Fruit fly (Drosophila melanogaster) whole organism, embryonic: ENCODE data around the gene Traf-like.

Source experiments
- Asciz ChIP-seq: fragments of 200-800 bp; sonication (Bioruptor generic); optimal IDR thresholded peaks from 2 replicates; lab custom pipeline; 2017; ENCODE audit warnings: missing biosample characterization, mild to moderate bottlenecking, missing genetic modification characterization, missing genetic modification reagents
- Bdp1 ChIP-seq: fragments of 200-800 bp; sonication (Bioruptor generic); optimal IDR thresholded peaks from 3 replicates; lab custom pipeline; 2016; ENCODE audit warnings: missing biosample characterization, missing genetic modification characterization
- Bteb2 ChIP-seq: fragments of 200-800 bp; sonication (Bioruptor generic); optimal IDR thresholded peaks from 2 replicates; lab custom pipeline; 2016; ENCODE audit warnings: missing biosample characterization, missing genetic modification characterization
- C15 ChIP-seq: fragments of 200-800 bp; sonication (Bioruptor generic); IDR thresholded peaks from 3 replicates; pipeline ENCODE4 v1.3.6; 2022; ENCODE audit warnings: missing biosample characterization, missing genetic modification characterization
- CG10959 ChIP-seq: fragments of 200-800 bp; sonication (Bioruptor generic); IDR thresholded peaks from 2 replicates; pipeline ENCODE4 v1.3.6; 2022; ENCODE audit warnings: missing biosample characterization, missing genetic modification characterization
- CG11398 ChIP-seq: fragments of 200-800 bp; sonication (Bioruptor generic); optimal IDR thresholded peaks from 2 replicates; lab custom pipeline; 2016; ENCODE audit warnings: missing biosample characterization, missing genetic modification characterization
- CG15696 ChIP-seq: fragments of 200-800 bp; sonication (Bioruptor generic); optimal IDR thresholded peaks from 2 replicates; lab custom pipeline; 2019; ENCODE audit warnings: missing biosample characterization, mild to moderate bottlenecking, missing genetic modification characterization, moderate library complexity
- CG17186 ChIP-seq: fragments of 200-800 bp; sonication (Bioruptor generic); optimal IDR thresholded peaks from 3 replicates; lab custom pipeline; 2017; ENCODE audit warnings: missing biosample characterization, missing genetic modification reagents, missing genetic modification characterization
- CG17328 ChIP-seq: fragments of 200-800 bp; sonication (Bioruptor generic); IDR thresholded peaks from 2 replicates; pipeline ENCODE4 v1.3.6; 2022; ENCODE audit warnings: missing biosample characterization, missing genetic modification characterization
- CG17568 ChIP-seq: fragments of 200-800 bp; sonication (Bioruptor generic); optimal IDR thresholded peaks from 2 replicates; lab custom pipeline; 2018; ENCODE audit warnings: missing biosample characterization, mild to moderate bottlenecking, missing genetic modification characterization, moderate library complexity
- CG2202 ChIP-seq: fragments of 200-800 bp; sonication (Bioruptor generic); optimal IDR thresholded peaks from 2 replicates; lab custom pipeline; 2018; ENCODE audit warnings: missing biosample characterization, mild to moderate bottlenecking, missing genetic modification characterization
- CG33557 ChIP-seq: fragments of 200-800 bp; sonication (Bioruptor generic); optimal IDR thresholded peaks from 2 replicates; lab custom pipeline; 2019; ENCODE audit warnings: missing biosample characterization, mild to moderate bottlenecking, missing genetic modification characterization, moderate library complexity
- CG34376 ChIP-seq: fragments of 200-800 bp; sonication (Bioruptor generic); optimal IDR thresholded peaks from 2 replicates; lab custom pipeline; 2018; ENCODE audit warnings: missing biosample characterization, mild to moderate bottlenecking, missing genetic modification characterization
- CG34422 ChIP-seq: fragments of 200-800 bp; sonication (Bioruptor generic); IDR thresholded peaks from 3 replicates; pipeline ENCODE4 v1.3.6; 2022; ENCODE audit warnings: missing biosample characterization, missing genetic modification characterization
- CG4707 ChIP-seq: fragments of 200-800 bp; sonication (Bioruptor generic); optimal IDR thresholded peaks from 2 replicates; lab custom pipeline; 2018; ENCODE audit warnings: missing biosample characterization, mild to moderate bottlenecking, missing genetic modification characterization, moderate library complexity
- CG5245 ChIP-seq: fragments of 200-800 bp; sonication (Bioruptor generic); optimal IDR thresholded peaks from 3 replicates; lab custom pipeline; 2016; ENCODE audit warnings: missing biosample characterization, missing genetic modification characterization
- CG5953 ChIP-seq: fragments of 200-800 bp; sonication (Bioruptor generic); IDR thresholded peaks from 2 replicates; pipeline ENCODE4 v1.3.6; 2022; ENCODE audit warnings: missing biosample characterization, missing genetic modification characterization
- CG6254 ChIP-seq: fragments of 200-800 bp; sonication (Bioruptor generic); optimal IDR thresholded peaks from 3 replicates; lab custom pipeline; 2017; ENCODE audit warnings: mild to moderate bottlenecking, missing biosample characterization, missing genetic modification reagents, missing genetic modification characterization
- CG6791 ChIP-seq: fragments of 200-800 bp; sonication (Bioruptor generic); IDR thresholded peaks from 3 replicates; pipeline ENCODE4 v1.3.6; 2022; ENCODE audit warnings: missing biosample characterization, missing genetic modification characterization; ENCODE audit not compliant: partially characterized antibody
- CG8290 ChIP-seq, 3 experiments: fragments of 200-800 bp; sonication (Bioruptor generic); optimal IDR thresholded peaks; 2 replicates each; lab custom pipeline; 2016 to 2019; ENCODE audit warnings: missing biosample characterization in 3 of 3, missing genetic modification characterization in 3 of 3, mild to moderate bottlenecking in 2 of 3, moderate library complexity in 1 of 3
- CG9797 ChIP-seq: fragments of 200-800 bp; sonication (Bioruptor generic); optimal IDR thresholded peaks from 3 replicates; lab custom pipeline; 2018; ENCODE audit warnings: missing biosample characterization, mild to moderate bottlenecking, missing genetic modification characterization
- CG9876 ChIP-seq: fragments of 200-800 bp; sonication (Bioruptor generic); optimal IDR thresholded peaks from 2 replicates; lab custom pipeline; 2016; ENCODE audit warnings: missing biosample characterization, missing genetic modification characterization
- Camta ChIP-seq: fragments of 200-800 bp; sonication (Bioruptor generic); optimal IDR thresholded peaks from 2 replicates; lab custom pipeline; 2016; ENCODE audit warnings: missing biosample characterization, missing genetic modification characterization
- Dip2 ChIP-seq: fragments of 200-800 bp; sonication (Bioruptor generic); IDR thresholded peaks from 2 replicates; pipeline ENCODE4 v1.3.6; 2022; ENCODE audit warnings: missing biosample characterization, missing genetic modification characterization
- HLH54F ChIP-seq: fragments of 200-800 bp; sonication (Bioruptor generic); optimal IDR thresholded peaks from 3 replicates; lab custom pipeline; 2016; ENCODE audit warnings: missing biosample characterization, missing genetic modification characterization
- Hmr ChIP-seq: fragments of 200-800 bp; sonication (Bioruptor generic); optimal IDR thresholded peaks from 3 replicates; lab custom pipeline; 2017; ENCODE audit warnings: mild to moderate bottlenecking, missing biosample characterization, missing genetic modification reagents, missing genetic modification characterization
- Kr ChIP-seq: fragments of 200-800 bp; sonication (Bioruptor generic); optimal IDR thresholded peaks from 2 replicates; lab custom pipeline; 2017; ENCODE audit warnings: missing biosample characterization, mild to moderate bottlenecking, missing genetic modification characterization
- Med ChIP-seq: fragments of 200-800 bp; sonication (Bioruptor generic); peaks from one replicate; lab custom pipeline; 2016; ENCODE audit warnings: missing biosample characterization, missing genetic modification characterization, mild to moderate bottlenecking, inconsistent platforms, moderate library complexity
- NC2β ChIP-seq: fragments of 200-800 bp; sonication (Bioruptor generic); optimal IDR thresholded peaks from 2 replicates; lab custom pipeline; 2016; ENCODE audit warnings: missing biosample characterization, missing genetic modification characterization
- NK7.1 ChIP-seq: fragments of 200-800 bp; sonication (Bioruptor generic); optimal IDR thresholded peaks from 3 replicates; lab custom pipeline; 2016; ENCODE audit warnings: missing biosample characterization, missing genetic modification characterization
- Scr ChIP-seq: fragments of 200-800 bp; sonication (Bioruptor generic); IDR thresholded peaks from 2 replicates; pipeline ENCODE4 v1.3.6; 2022; ENCODE audit warnings: missing biosample characterization, missing genetic modification characterization; ENCODE audit not compliant: partially characterized antibody
- bsh ChIP-seq, 2 experiments: fragments of 200-800 bp; sonication (Bioruptor generic); optimal IDR thresholded peaks; 2 replicates each; lab custom pipeline; 2017 to 2018; ENCODE audit warnings: mild to moderate bottlenecking in 2 of 2, missing biosample characterization in 2 of 2, missing genetic modification characterization in 2 of 2, moderate library complexity in 1 of 2
- chinmo ChIP-seq: fragments of 200-800 bp; sonication (Bioruptor generic); IDR thresholded peaks from 4 replicates; pipeline ENCODE4 v1.3.6; 2022; ENCODE audit warnings: missing biosample characterization, missing genetic modification characterization; ENCODE audit not compliant: partially characterized antibody
- chn ChIP-seq: fragments of 200-800 bp; sonication (Bioruptor generic); optimal IDR thresholded peaks from 2 replicates; lab custom pipeline; 2016; ENCODE audit warnings: missing biosample characterization, missing genetic modification characterization
- ems ChIP-seq: fragments of 200-800 bp; sonication (Bioruptor generic); optimal IDR thresholded peaks from 3 replicates; lab custom pipeline; 2016; ENCODE audit warnings: missing biosample characterization, missing genetic modification characterization
- ewg ChIP-seq: fragments of 200-800 bp; sonication (Bioruptor generic); optimal IDR thresholded peaks from 3 replicates; lab custom pipeline; 2017; ENCODE audit warnings: mild to moderate bottlenecking, missing biosample characterization, missing genetic modification reagents, missing genetic modification characterization
- fd64A ChIP-seq: fragments of 200-800 bp; sonication (Bioruptor generic); optimal IDR thresholded peaks from 3 replicates; lab custom pipeline; 2018; ENCODE audit warnings: missing biosample characterization, mild to moderate bottlenecking, missing genetic modification characterization
- gcm2 ChIP-seq: fragments of 200-800 bp; sonication (Bioruptor generic); optimal IDR thresholded peaks from 2 replicates; lab custom pipeline; 2016; ENCODE audit warnings: missing biosample characterization, missing genetic modification characterization
- gsb ChIP-seq: fragments of 200-800 bp; sonication (Bioruptor generic); IDR thresholded peaks from 2 replicates; pipeline ENCODE4 v1.3.6; 2022; ENCODE audit warnings: missing biosample characterization, missing genetic modification characterization
- jing ChIP-seq: fragments of 200-800 bp; sonication (Bioruptor generic); optimal IDR thresholded peaks from 2 replicates; lab custom pipeline; 2018; ENCODE audit warnings: missing biosample characterization, mild to moderate bottlenecking, missing genetic modification characterization
- knrl ChIP-seq: fragments of 200-800 bp; sonication (Bioruptor generic); IDR thresholded peaks from 3 replicates; pipeline ENCODE4 v1.3.6; 2022; ENCODE audit warnings: missing biosample characterization, missing genetic modification characterization; ENCODE audit not compliant: partially characterized antibody
- nmo ChIP-seq: fragments of 200-800 bp; sonication (Bioruptor generic); optimal IDR thresholded peaks from 2 replicates; lab custom pipeline; 2018; ENCODE audit warnings: missing biosample characterization, mild to moderate bottlenecking, missing genetic modification characterization, moderate library complexity
- nom ChIP-seq: fragments of 200-800 bp; sonication (Bioruptor generic); optimal IDR thresholded peaks from 2 replicates; lab custom pipeline; 2017; ENCODE audit warnings: missing biosample characterization, missing genetic modification characterization, mild to moderate bottlenecking, moderate library complexity, missing genetic modification reagents
- p53 ChIP-seq: fragments of 200-800 bp; sonication (Bioruptor generic); optimal IDR thresholded peaks from 2 replicates; lab custom pipeline; 2016; ENCODE audit warnings: missing biosample characterization, missing genetic modification characterization
- so ChIP-seq: fragments of 200-800 bp; sonication (Bioruptor generic); IDR thresholded peaks from 3 replicates; pipeline ENCODE4 v1.3.6; 2022; ENCODE audit warnings: missing biosample characterization, missing genetic modification characterization
- tio ChIP-seq: fragments of 200-800 bp; sonication (Bioruptor generic); optimal IDR thresholded peaks from 2 replicates; lab custom pipeline; 2017; ENCODE audit warnings: missing biosample characterization, missing genetic modification characterization, inconsistent platforms
- usp ChIP-seq: fragments of >200 bp; optimal IDR thresholded peaks from 2 replicates; lab custom pipeline; 2017; ENCODE audit warnings: missing biosample characterization, missing genetic modification characterization
- z ChIP-seq: fragments of 200-800 bp; sonication (Bioruptor generic); IDR thresholded peaks from 3 replicates; pipeline ENCODE4 v1.3.6; 2022; ENCODE audit warnings: missing biosample characterization, missing genetic modification characterization
- zf30C ChIP-seq: fragments of 200-800 bp; sonication (Bioruptor generic); optimal IDR thresholded peaks from 3 replicates; lab custom pipeline; 2018; ENCODE audit warnings: missing biosample characterization, mild to moderate bottlenecking, missing genetic modification characterization

Gene Traf-like

DNA sequence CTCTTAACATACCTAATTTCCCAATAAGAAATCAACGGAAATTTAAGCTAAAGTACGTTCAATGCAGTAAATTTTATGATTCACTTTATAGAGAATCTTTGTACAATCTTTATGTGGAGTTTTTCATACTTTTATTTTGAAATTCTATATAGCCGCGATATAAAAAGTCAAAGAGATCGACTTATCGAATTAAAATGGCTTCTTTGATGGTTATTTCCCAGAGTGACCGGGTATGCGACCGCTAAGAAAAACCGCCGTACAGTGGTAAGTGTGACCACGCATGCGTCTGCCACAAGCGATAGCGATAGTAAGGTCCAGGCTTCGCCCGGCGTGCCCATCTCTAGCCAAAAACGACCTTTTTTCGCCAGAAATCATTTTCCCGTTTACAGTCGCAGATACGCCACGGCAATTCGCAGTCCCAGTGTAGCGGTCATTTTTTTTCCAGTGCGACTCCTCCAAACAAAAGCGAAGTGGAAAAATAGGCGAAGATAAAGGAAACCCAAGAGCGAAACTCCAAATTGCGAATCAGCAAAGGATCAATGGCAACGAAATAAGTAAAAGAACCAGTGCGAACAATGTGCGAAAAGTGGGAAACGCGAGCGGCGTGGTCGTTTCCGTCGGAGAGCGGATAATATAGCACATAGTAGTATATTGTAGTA lies 7.7 kb downstream of the Traf-like start, which contains the start of gene hang (continued):
- TF ChIP-seq CG15696 (tag; lab: Kevin White, UChicago) (no peak), Bdp1 (GFP tag; lab: Kevin White, UChicago) (no peak), NC2β (GFP tag; lab: Kevin White, UChicago) (peak; percentile 66), CG5953 (GFP tag; lab: Robert Waterston, UW) (no peak), chn (no peak), CG6791 (GFP tag; lab: Robert Waterston, UW) (peak; percentile 89), gcm2 (GFP tag; lab: Kevin White, UChicago) (no peak), CG4707 (GFP tag; lab: Kevin White, UChicago) (peak; percentile 1), Dip2 (GFP tag; lab: Robert Waterston, UW) (no peak), ems (GFP tag; lab: Kevin White, UChicago) (peak; percentile 60), CG6254 (GFP tag; lab: Kevin White, UChicago) (no peak), knrl (GFP tag; lab: Robert Waterston, UW) (peak; percentile 80), CG8290 (GFP tag; optimal IDR thresholded peaks at IDR 0.05; lab: Kevin White, UChicago) (peak; percentile 29), CG8290 (tag; optimal IDR thresholded peaks at IDR 0.05; lab: Kevin White, UChicago) (peak in 1 of 2 experiments; percentile 80), jing (GFP tag; lab: Kevin White, UChicago) (no peak), CG34422 (GFP tag; lab: Robert Waterston, UW) (0 out of 3 replicates have a peak, but pooled peaks have one; percentile 41), CG33557 (GFP tag; lab: Kevin White, UChicago) (peak; percentile 9), nmo (GFP tag; lab: Kevin White, UChicago) (no peak), CG9797 (GFP tag; lab: Kevin White, UChicago) (peak; percentile 91), gsb (GFP tag; lab: Robert Waterston, UW) (no peak), Asciz (GFP tag; lab: Kevin White, UChicago) (no peak), CG9876 (GFP tag; lab: Kevin White, UChicago) (peak; percentile 38), so (GFP tag; lab: Robert Waterston, UW) (no peak), zf30C (GFP tag; lab: Kevin White, UChicago) (no peak), CG10959 (no peak), Hmr (GFP tag; lab: Kevin White, UChicago) (peak; percentile 67), NK7.1 (GFP tag; lab: Kevin White, UChicago) (no peak), fd64A (GFP tag; lab: Kevin White, UChicago) (no peak), CG2202 (tag; lab: Kevin White, UChicago) (peak; percentile 5), Bteb2 (GFP tag; lab: Kevin White, UChicago) (no peak), CG34376 (GFP tag; lab: Kevin White, UChicago) (peak; percentile 67), usp (no peak), tio (no peak), Med (peak; percentile 96), bsh (GFP tag; optimal IDR thresholded peaks at IDR 0.05; lab: Kevin White, UChicago) (peak in 1 of 2 experiments; percentile 0), Kr (GFP tag; lab: Kevin White, UChicago) (no peak), C15 (GFP tag; lab: Robert Waterston, UW) (no peak), p53 (peak; percentile 14), CG17568 (GFP tag; lab: Kevin White, UChicago) (no peak), nom (GFP tag; lab: Kevin White, UChicago) (peak; percentile 67), z (GFP tag; lab: Robert Waterston, UW) (no peak), ewg (GFP tag; lab: Kevin White, UChicago) (peak; percentile 94), CG17186 (GFP tag; lab: Kevin White, UChicago) (peak; percentile 56), CG11398 (peak; percentile 19), CG17328 (GFP tag; lab: Robert Waterston, UW) (peak; percentile 38), chinmo (GFP tag; lab: Robert Waterston, UW) (peak; percentile 42; the same call in 1 of the 4 replicates), CG5245 (GFP tag; lab: Kevin White, UChicago) (no peak), Scr (GFP tag; lab: Robert Waterston, UW) (peak; percentile 77), HLH54F (GFP tag; lab: Kevin White, UChicago) (no peak), Camta (GFP tag; lab: Kevin White, UChicago) (no peak)
